Fruit fly (Drosophila melanogaster): ENCODE results near the gene CG6999.

The CG6999 gene

DNA sequence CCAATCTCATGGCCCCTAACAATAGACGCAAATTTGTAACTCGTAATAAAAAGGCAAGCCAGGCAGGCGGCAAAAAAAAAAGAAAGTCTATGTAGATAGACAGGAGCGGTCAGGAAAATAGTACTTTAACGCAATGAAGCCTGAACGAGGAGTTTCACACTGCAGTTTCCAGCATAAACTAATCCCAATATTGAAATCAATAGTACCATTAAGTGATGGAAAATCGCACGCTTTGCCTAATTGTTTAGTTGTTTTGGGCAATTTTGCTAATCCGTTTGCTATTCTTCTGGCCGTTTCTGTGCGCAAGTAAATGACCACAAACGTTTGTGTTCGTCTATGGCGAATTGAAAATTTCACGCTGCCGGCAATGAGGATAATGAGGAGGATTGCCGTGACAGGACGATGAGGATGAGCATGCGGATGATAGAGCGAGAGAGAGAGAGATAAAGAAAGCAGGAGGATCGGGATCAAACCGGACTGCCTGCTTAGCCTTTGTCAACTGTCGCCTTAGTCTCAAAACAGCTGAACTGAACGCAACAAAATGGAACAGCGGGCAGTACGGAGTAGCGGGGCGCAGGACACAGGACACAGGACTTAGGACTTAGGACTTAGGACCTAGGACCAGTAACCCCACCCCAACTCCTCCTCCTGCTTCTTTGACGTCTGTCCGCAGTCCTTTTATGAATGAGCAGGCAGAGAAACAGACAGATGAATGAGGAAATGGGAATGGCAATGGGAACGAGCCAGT is 39.3 kb downstream of the CG6999 start (continued):
- TF ChIP-seq mam (GFP tag; optimal IDR thresholded peaks at IDR 0.05) = peak; percentile 11
- TF ChIP-seq Xrp1 (GFP tag; IDR thresholded peaks at IDR 0.05) = peak; percentile 52; the same call in 1 of the 2 replicates
- TF ChIP-seq ci (GFP tag; IDR thresholded peaks at IDR 0.05) = 0 out of 3 replicates have a peak, but pooled peaks have one; percentile 13
- TF ChIP-seq CG8944 (GFP tag; optimal IDR thresholded peaks at IDR 0.05) = peak; percentile 16
- peak; percentile 56 for TF ChIP-seq Kr (GFP tag; optimal IDR thresholded peaks at IDR 0.05)
- TF ChIP-seq lilli (GFP tag; optimal IDR thresholded peaks at IDR 0.05) = no peak
- 0 out of 2 replicates have a peak, but pooled peaks have one; percentile 33 for TF ChIP-seq slbo (GFP tag; IDR thresholded peaks at IDR 0.05)
- TF ChIP-seq zfh1 (GFP tag; IDR thresholded peaks at IDR 0.05) = peak; percentile 62; the same call in 2 of the 3 replicates
- TF ChIP-seq grau (tag; optimal IDR thresholded peaks at IDR 0.05) = peak; percentile 5
- TF ChIP-seq CG4424 (GFP tag; optimal IDR thresholded peaks at IDR 0.05) = peak; percentile 3
- TF ChIP-seq Drgx (GFP tag; IDR thresholded peaks at IDR 0.05) = 0 out of 2 replicates have a peak, but pooled peaks have one; percentile 12
- TF ChIP-seq lov (optimal IDR thresholded peaks at IDR 0.05) = no peak
- TF ChIP-seq lov (GFP tag; IDR thresholded peaks at IDR 0.05) = no peak
- TF ChIP-seq CG14710 (tag; optimal IDR thresholded peaks at IDR 0.05) = no peak
- peak; percentile 47 for TF ChIP-seq lab (GFP tag; optimal IDR thresholded peaks at IDR 0.05)
- TF ChIP-seq CG18262 (tag; optimal IDR thresholded peaks at IDR 0.05) = peak; percentile 13
- 0 out of 2 replicates have a peak, but pooled peaks have one; percentile 15 for TF ChIP-seq ranshi (GFP tag; IDR thresholded peaks at IDR 0.05)
- TF ChIP-seq HLH3B (GFP tag; IDR thresholded peaks at IDR 0.05) = 0 out of 2 replicates have a peak, but pooled peaks have one; percentile 18

DNA sequence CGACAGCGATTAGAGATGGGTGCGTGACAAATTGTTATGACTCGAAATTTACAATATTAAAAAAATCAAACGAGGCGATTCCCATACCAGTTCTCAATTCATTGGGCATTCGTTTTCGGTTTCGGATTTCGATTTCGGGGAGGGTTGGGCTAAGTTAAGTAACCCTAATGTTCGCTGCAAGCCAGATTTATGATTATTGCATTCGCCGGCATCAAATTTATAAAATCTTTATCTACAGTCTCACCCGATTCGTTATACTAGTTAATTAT is 39.8 kb downstream of the CG6999 start:
- no peak for TF ChIP-seq yki (optimal IDR thresholded peaks at IDR 0.05)
- no peak for TF ChIP-seq CG4820 (GFP tag; optimal IDR thresholded peaks at IDR 0.05)
- TF ChIP-seq gsb (GFP tag; IDR thresholded peaks at IDR 0.05) = no peak
- TF ChIP-seq pros (GFP tag; optimal IDR thresholded peaks at IDR 0.05) = peak; percentile 33
- TF ChIP-seq CG31388 (GFP tag; optimal IDR thresholded peaks at IDR 0.05) = no peak
- TF ChIP-seq CG13624 (GFP tag; optimal IDR thresholded peaks at IDR 0.05) = no peak
- no peak for TF ChIP-seq kni (GFP tag; optimal IDR thresholded peaks at IDR 0.05)
- TF ChIP-seq seq (GFP tag; IDR thresholded peaks at IDR 0.05) = no peak
- TF ChIP-seq grn (GFP tag; optimal IDR thresholded peaks at IDR 0.05) = no peak
- TF ChIP-seq nmo (GFP tag; optimal IDR thresholded peaks at IDR 0.05) = no peak
- TF ChIP-seq CG16813 (GFP tag; IDR thresholded peaks at IDR 0.05; ENCODE audit: partially characterized antibody) = no peak
- peak; percentile 47 for TF ChIP-seq BEAF-32 (GFP tag; optimal IDR thresholded peaks at IDR 0.05)
- peak; percentile 47 for TF ChIP-seq Sry-δ (GFP tag; optimal IDR thresholded peaks at IDR 0.05)
- TF ChIP-seq her (GFP tag; optimal IDR thresholded peaks at IDR 0.05) = no peak
- TF ChIP-seq CG1233 (GFP tag; optimal IDR thresholded peaks at IDR 0.05) = no peak
- TF ChIP-seq CkIIα-i1 (GFP tag; IDR thresholded peaks at IDR 0.05) = no peak
- 0 out of 2 replicates have a peak, but pooled peaks have one; percentile 38 for TF ChIP-seq Scr (GFP tag; IDR thresholded peaks at IDR 0.05; ENCODE audit: partially characterized antibody)
- TF ChIP-seq zfh1 (GFP tag; IDR thresholded peaks at IDR 0.05) = no peak
- no peak for TF ChIP-seq Hr51 (GFP tag; optimal IDR thresholded peaks at IDR 0.05)
- TF ChIP-seq gce (GFP tag; IDR thresholded peaks at IDR 0.05) = no peak
- peak; percentile 52 for TF ChIP-seq sens (GFP tag)
- no peak for TF ChIP-seq trem (tag; optimal IDR thresholded peaks at IDR 0.05)
- TF ChIP-seq CG14441 (GFP tag; IDR thresholded peaks at IDR 0.05) = no peak
- peak; percentile 54 for TF ChIP-seq abd-A (tag; optimal IDR thresholded peaks at IDR 0.05)
- TF ChIP-seq Hey (tag; optimal IDR thresholded peaks at IDR 0.05) = no peak
- TF ChIP-seq bcd (GFP tag; optimal IDR thresholded peaks at IDR 0.05) = no peak
- TF ChIP-seq pnt (GFP tag; optimal IDR thresholded peaks at IDR 0.05) = no peak
- peak; percentile 84 for TF ChIP-seq gsb-n (tag; optimal IDR thresholded peaks at IDR 0.05)
- TF ChIP-seq dpn (GFP tag; optimal IDR thresholded peaks at IDR 0.05) = no peak
- TF ChIP-seq HmgZ (tag; optimal IDR thresholded peaks at IDR 0.05) = no peak
- no peak for TF ChIP-seq trh (GFP tag; optimal IDR thresholded peaks at IDR 0.05)
- TF ChIP-seq rib (GFP tag; IDR thresholded peaks at IDR 0.05) = no peak
- TF ChIP-seq Gug (GFP tag; IDR thresholded peaks at IDR 0.05) = no peak
- no peak for TF ChIP-seq CG3163 (GFP tag; optimal IDR thresholded peaks at IDR 0.05)

Data from whole organism, embryonic.